Worm (Caenorhabditis elegans) whole organism, L2 larva: ENCODE measurements around the gene C54H2.4.
A peak's percentile ranks its signal among the peaks of the same experiment; 100 is the strongest.

Experiments used
- C34F6.9 ChIP-seq: fragments of 150-350 bp; optimal IDR thresholded peaks from 2 replicates; lab custom pipeline; 2014; ENCODE audit warnings: missing biosample characterization, missing genetic modification characterization
- F13H6.1 ChIP-seq: sonication (generic microtip); optimal IDR thresholded peaks from 2 replicates; lab custom pipeline; 2016; ENCODE audit warnings: missing genetic modification characterization, missing compliant biosample characterization
- R02D3.7 ChIP-seq: fragments of 150-350 bp; optimal IDR thresholded peaks from 2 replicates; lab custom pipeline; 2014; ENCODE audit warnings: missing biosample characterization, missing genetic modification characterization
- Y55F3AM.14 ChIP-seq: fragments of 200-800 bp; sonication (Bioruptor generic); optimal IDR thresholded peaks from 2 replicates; lab custom pipeline; 2018; ENCODE audit warnings: mild to moderate bottlenecking, missing genetic modification characterization, missing compliant biosample characterization
- ZK546.5 ChIP-seq: sonication (generic microtip); optimal IDR thresholded peaks from 2 replicates; lab custom pipeline; 2017; ENCODE audit warnings: missing biosample characterization, missing genetic modification characterization
- alr-1 ChIP-seq: fragments of 150-350 bp; optimal IDR thresholded peaks from 2 replicates; lab custom pipeline; 2014; ENCODE audit warnings: missing biosample characterization, missing genetic modification characterization
- aly-2 ChIP-seq: fragments of 150-350 bp; optimal IDR thresholded peaks from 2 replicates; lab custom pipeline; 2014; ENCODE audit warnings: missing biosample characterization, missing genetic modification characterization
- ama-1 ChIP-seq: fragments of 150-350 bp; optimal IDR thresholded peaks from 2 replicates; lab custom pipeline; 2018; ENCODE audit warnings: inconsistent platforms
- blmp-1 ChIP-seq: sonication (generic microtip); optimal IDR thresholded peaks from 2 replicates; lab custom pipeline; 2017; ENCODE audit warnings: missing genetic modification characterization, mild to moderate bottlenecking, missing compliant biosample characterization, antibody characterized with exemption, moderate library complexity; ENCODE audit not compliant: insufficient read depth
- ceh-16 ChIP-seq: fragments of 150-350 bp; optimal IDR thresholded peaks from 2 replicates; lab custom pipeline; 2014; ENCODE audit warnings: missing biosample characterization, missing genetic modification characterization
- ceh-82 ChIP-seq: fragments of 150-350 bp; optimal IDR thresholded peaks from 2 replicates; lab custom pipeline; 2014; ENCODE audit warnings: missing biosample characterization, missing genetic modification characterization
- crh-2 ChIP-seq: sonication (generic microtip); optimal IDR thresholded peaks from 2 replicates; lab custom pipeline; 2017; ENCODE audit warnings: missing biosample characterization, missing genetic modification characterization
- dmd-4 ChIP-seq: sonication (generic microtip); optimal IDR thresholded peaks from 2 replicates; lab custom pipeline; 2017; ENCODE audit warnings: missing biosample characterization, missing genetic modification characterization
- egl-27 ChIP-seq: sonication (generic microtip); optimal IDR thresholded peaks from 3 replicates; lab custom pipeline; 2017; ENCODE audit warnings: missing biosample characterization, missing genetic modification reagents, missing genetic modification characterization
- elt-1 ChIP-seq: fragments of 150-350 bp; optimal IDR thresholded peaks from 2 replicates; lab custom pipeline; 2014; ENCODE audit warnings: missing biosample characterization, missing genetic modification characterization
- elt-3 ChIP-seq: sonication (generic microtip); optimal IDR thresholded peaks from 2 replicates; lab custom pipeline; 2017; ENCODE audit warnings: missing biosample characterization, missing genetic modification characterization
- fos-1 ChIP-seq: fragments of 150-350 bp; optimal IDR thresholded peaks from 2 replicates; lab custom pipeline; 2014; ENCODE audit warnings: missing biosample characterization, missing genetic modification characterization
- gmeb-1 ChIP-seq: fragments of 150-350 bp; optimal IDR thresholded peaks from 2 replicates; lab custom pipeline; 2014; ENCODE audit warnings: missing biosample characterization, missing genetic modification characterization
- lin-11 ChIP-seq: fragments of 150-350 bp; sonication (generic microtip); optimal IDR thresholded peaks from 2 replicates; lab custom pipeline; 2014; ENCODE audit warnings: missing biosample characterization, missing genetic modification characterization, inconsistent platforms, mixed read lengths
- lin-13 ChIP-seq: fragments of 150-350 bp; optimal IDR thresholded peaks from 2 replicates; lab custom pipeline; 2014; ENCODE audit warnings: missing biosample characterization, missing genetic modification reagents, missing genetic modification characterization
- lin-39 ChIP-seq: fragments of 150-350 bp; optimal IDR thresholded peaks from 2 replicates; lab custom pipeline; 2014; ENCODE audit warnings: missing biosample characterization, missing genetic modification reagents, missing genetic modification characterization
- lsy-2 ChIP-seq, 2 experiments: fragments of 150-350 bp in 1 of 2; sonication (generic microtip) in 1 of 2; optimal IDR thresholded peaks; 2 replicates each; lab custom pipeline; 2014 to 2017; ENCODE audit warnings: missing biosample characterization in 2 of 2, missing genetic modification characterization in 2 of 2
- mab-5 ChIP-seq: fragments of 150-350 bp; optimal IDR thresholded peaks from 2 replicates; lab custom pipeline; 2014; ENCODE audit warnings: missing biosample characterization, missing genetic modification characterization
- mbf-1 ChIP-seq: sonication (generic microtip); optimal IDR thresholded peaks from 2 replicates; lab custom pipeline; 2017; ENCODE audit warnings: missing biosample characterization, missing genetic modification characterization
- mdl-1 ChIP-seq, 2 experiments: fragments of 150-350 bp in 1 of 2; sonication (generic microtip) in 1 of 2; optimal IDR thresholded peaks; 2 replicates each; lab custom pipeline; 2017; ENCODE audit warnings: missing biosample characterization in 2 of 2, missing genetic modification characterization in 2 of 2
- nhr-10 ChIP-seq: sonication (generic microtip); optimal IDR thresholded peaks from 2 replicates; lab custom pipeline; 2017; ENCODE audit warnings: missing biosample characterization, missing genetic modification characterization
- nhr-11 ChIP-seq: fragments of 150-350 bp; optimal IDR thresholded peaks from 2 replicates; lab custom pipeline; 2014; ENCODE audit warnings: missing biosample characterization, missing genetic modification characterization
- nhr-12 ChIP-seq: fragments of 150-350 bp; optimal IDR thresholded peaks from 2 replicates; lab custom pipeline; 2014; ENCODE audit warnings: missing biosample characterization, missing genetic modification characterization
- nhr-129 ChIP-seq: fragments of 150-350 bp; optimal IDR thresholded peaks from 2 replicates; lab custom pipeline; 2014; ENCODE audit warnings: missing biosample characterization, missing genetic modification characterization
- nhr-21 ChIP-seq: fragments of 150-350 bp; optimal IDR thresholded peaks from 2 replicates; lab custom pipeline; 2014; ENCODE audit warnings: missing biosample characterization, missing genetic modification characterization
- nhr-23 ChIP-seq: fragments of 150-350 bp; optimal IDR thresholded peaks from 2 replicates; lab custom pipeline; 2014; ENCODE audit warnings: missing biosample characterization, missing genetic modification reagents, missing genetic modification characterization
- nhr-237 ChIP-seq: fragments of 150-350 bp; optimal IDR thresholded peaks from 2 replicates; lab custom pipeline; 2014; ENCODE audit warnings: missing biosample characterization, missing genetic modification characterization
- nhr-25 ChIP-seq: fragments of 150-350 bp; sonication (generic microtip); optimal IDR thresholded peaks from 3 replicates; lab custom pipeline; 2014; ENCODE audit warnings: missing biosample characterization, missing genetic modification characterization
- nhr-6 ChIP-seq: fragments of 150-350 bp; optimal IDR thresholded peaks from 2 replicates; lab custom pipeline; 2014; ENCODE audit warnings: missing biosample characterization, missing genetic modification characterization
- nhr-77 ChIP-seq: fragments of 150-350 bp; optimal IDR thresholded peaks from 2 replicates; lab custom pipeline; 2014; ENCODE audit warnings: missing biosample characterization, missing genetic modification characterization
- peb-1 ChIP-seq: fragments of 150-350 bp; optimal IDR thresholded peaks from 2 replicates; lab custom pipeline; 2014; ENCODE audit warnings: missing biosample characterization, missing genetic modification characterization
- sem-4 ChIP-seq: fragments of 150-350 bp; optimal IDR thresholded peaks from 2 replicates; lab custom pipeline; 2014; ENCODE audit warnings: missing biosample characterization, missing genetic modification reagents, missing genetic modification characterization
- skn-1 ChIP-seq: sonication (generic microtip); optimal IDR thresholded peaks from 2 replicates; lab custom pipeline; 2017; ENCODE audit warnings: missing biosample characterization, missing genetic modification characterization
- sma-3 ChIP-seq: sonication (generic microtip); optimal IDR thresholded peaks from 2 replicates; lab custom pipeline; 2016; ENCODE audit warnings: missing genetic modification reagents, missing genetic modification characterization, missing compliant biosample characterization
- sma-9 ChIP-seq, 2 experiments: fragments of 150-350 bp in 1 of 2; sonication (generic microtip) in 1 of 2; optimal IDR thresholded peaks; 2 replicates each; lab custom pipeline; 2014 to 2016; ENCODE audit warnings: missing genetic modification characterization in 2 of 2, mild to moderate bottlenecking in 1 of 2, missing biosample characterization in 1 of 2, missing compliant biosample characterization in 1 of 2, missing genetic modification reagents in 1 of 2, moderate library complexity in 1 of 2
- snpc-4 ChIP-seq: fragments of 150-350 bp; optimal IDR thresholded peaks from 2 replicates; lab custom pipeline; 2014; ENCODE audit warnings: missing biosample characterization, missing genetic modification characterization
- unc-39 ChIP-seq: fragments of 150-350 bp; optimal IDR thresholded peaks from 2 replicates; lab custom pipeline; 2014; ENCODE audit warnings: missing biosample characterization, missing genetic modification characterization
- unc-55 ChIP-seq: fragments of 150-350 bp; sonication (generic microtip); optimal IDR thresholded peaks from 3 replicates; lab custom pipeline; 2014; ENCODE audit warnings: missing biosample characterization, missing genetic modification reagents, missing genetic modification characterization
- unc-62 ChIP-seq: fragments of 150-350 bp; optimal IDR thresholded peaks from 2 replicates; lab custom pipeline; 2014; ENCODE audit warnings: missing biosample characterization, missing genetic modification reagents, missing genetic modification characterization
- zag-1 ChIP-seq: fragments of 150-350 bp; optimal IDR thresholded peaks from 2 replicates; lab custom pipeline; 2014; ENCODE audit warnings: missing biosample characterization, missing genetic modification characterization
- ztf-1 ChIP-seq: fragments of 200-800 bp; sonication (Bioruptor generic); conservative IDR thresholded peaks from 2 replicates; pipeline ENCODE4 v1.3.6; 2022; ENCODE audit warnings: missing genetic modification characterization, missing compliant biosample characterization
- ztf-11 ChIP-seq: sonication (generic microtip); optimal IDR thresholded peaks from 2 replicates; lab custom pipeline; 2017; ENCODE audit warnings: missing biosample characterization, missing genetic modification characterization
- ztf-4 ChIP-seq: fragments of 150-350 bp; optimal IDR thresholded peaks from 2 replicates; lab custom pipeline; 2014; ENCODE audit warnings: missing biosample characterization, missing genetic modification characterization

Gene C54H2.4

ce11 chrX:5811997-5812562 is 41.5 kb upstream of the C54H2.4 start (continued):
- peak; percentile 41 for TF ChIP-seq unc-55 (GFP tag; lab: Kevin White, UChicago)
- TF ChIP-seq nhr-11 (tag; lab: Kevin White, UChicago): no peak
- TF ChIP-seq nhr-6 (tag; lab: Kevin White, UChicago): no peak
- TF ChIP-seq ZK546.5 (tag; lab: Kevin White, UChicago): no peak
- TF ChIP-seq ztf-4 (tag; lab: Kevin White, UChicago): no peak
- no peak for TF ChIP-seq mab-5 (tag; lab: Kevin White, UChicago)
- TF ChIP-seq nhr-77: no peak
- no peak for TF ChIP-seq unc-39 (tag; lab: Kevin White, UChicago)
- no peak for TF ChIP-seq elt-1 (tag; lab: Kevin White, UChicago)
- no peak for TF ChIP-seq alr-1 (tag; lab: Kevin White, UChicago)
- TF ChIP-seq ztf-1 (GFP tag; lab: Robert Waterston, UW): no peak
- TF ChIP-seq C34F6.9 (tag; lab: Kevin White, UChicago): peak; percentile 51
- TF ChIP-seq nhr-129: peak; percentile 46
- no peak for TF ChIP-seq nhr-237 (tag; lab: Kevin White, UChicago)
- TF ChIP-seq ztf-11 (tag; lab: Kevin White, UChicago): no peak
- peak; percentile 68 to 81 for TF ChIP-seq mdl-1 (tag; optimal IDR thresholded peaks at IDR 0.05; lab: Kevin White, UChicago)
- TF ChIP-seq peb-1 (tag; lab: Kevin White, UChicago): peak; percentile 94
- peak; percentile 100 for TF ChIP-seq F13H6.1 (tag; lab: Kevin White, UChicago)
- TF ChIP-seq mbf-1 (tag; lab: Kevin White, UChicago): no peak
- TF ChIP-seq nhr-12 (tag; lab: Kevin White, UChicago): no peak
- no peak for TF ChIP-seq skn-1

DNA sequence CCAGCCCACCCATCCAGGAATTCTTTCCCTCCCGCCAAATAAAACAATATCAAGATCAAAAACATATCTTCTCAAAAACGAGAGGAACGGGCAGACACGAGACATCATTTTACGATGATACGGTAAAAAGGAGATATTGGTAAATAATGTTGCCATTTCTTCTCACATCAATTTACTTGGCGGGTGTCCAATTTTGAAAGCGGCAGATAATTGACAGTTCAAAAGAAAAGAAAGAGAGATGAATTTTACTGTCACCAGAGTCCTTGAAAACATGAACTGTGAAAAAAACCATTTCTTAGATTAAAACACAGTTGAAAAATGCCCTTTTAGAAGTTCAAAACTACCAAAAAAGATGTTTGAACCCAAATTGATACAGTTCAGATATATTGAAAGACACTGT is 40.1 kb upstream of the C54H2.4 start:
- peak; percentile 8 for TF ChIP-seq nhr-21 (tag; lab: Kevin White, UChicago)
- no peak for TF ChIP-seq peb-1 (tag; lab: Kevin White, UChicago)
- TF ChIP-seq nhr-237 (tag; lab: Kevin White, UChicago): no peak
- no peak for TF ChIP-seq ZK546.5 (tag; lab: Kevin White, UChicago)
- TF ChIP-seq F13H6.1 (tag; lab: Kevin White, UChicago): no peak
- peak; percentile 54 for TF ChIP-seq blmp-1 (tag; lab: Kevin White, UChicago)
- TF ChIP-seq Y55F3AM.14 (GFP tag; lab: Kevin White, UChicago): no peak
- TF ChIP-seq ztf-11 (tag; lab: Kevin White, UChicago): no peak
- no peak for TF ChIP-seq mab-5 (tag; lab: Kevin White, UChicago)
- no peak for TF ChIP-seq ztf-4 (tag; lab: Kevin White, UChicago)
- no peak for TF ChIP-seq R02D3.7 (tag; lab: Kevin White, UChicago)
- TF ChIP-seq nhr-25 (tag; lab: Kevin White, UChicago): peak; percentile 86
- TF ChIP-seq mbf-1 (tag; lab: Kevin White, UChicago): no peak
- TF ChIP-seq crh-2 (tag; lab: Kevin White, UChicago): peak; percentile 38
- peak; percentile 29 for TF ChIP-seq fos-1 (tag; lab: Kevin White, UChicago)
- TF ChIP-seq snpc-4: no peak
- no peak for TF ChIP-seq unc-55 (GFP tag; lab: Kevin White, UChicago)
- TF ChIP-seq ceh-16 (tag; lab: Kevin White, UChicago): peak; percentile 48
- TF ChIP-seq unc-62 (GFP tag; lab: Kevin White, UChicago): no peak
- TF ChIP-seq ztf-1 (GFP tag; lab: Robert Waterston, UW): no peak
- peak in 1 of 2 experiments; percentile 14 for TF ChIP-seq lsy-2 (tag; optimal IDR thresholded peaks at IDR 0.05; lab: Kevin White, UChicago)
- TF ChIP-seq sma-9 (GFP tag; optimal IDR thresholded peaks at IDR 0.05; lab: Kevin White, UChicago): peak; percentile 44
- TF ChIP-seq sma-9 (tag; optimal IDR thresholded peaks at IDR 0.05; lab: Kevin White, UChicago): no peak
- no peak for TF ChIP-seq aly-2 (tag; lab: Kevin White, UChicago)
- no peak for TF ChIP-seq C34F6.9 (tag; lab: Kevin White, UChicago)
- no peak for TF ChIP-seq sem-4 (tag; lab: Kevin White, UChicago)
- peak; percentile 44 for TF ChIP-seq sma-3
- no peak for TF ChIP-seq nhr-129
- no peak for TF ChIP-seq elt-3 (tag; lab: Kevin White, UChicago)
- no peak for TF ChIP-seq alr-1 (tag; lab: Kevin White, UChicago)
- TF ChIP-seq egl-27 (tag; lab: Kevin White, UChicago): peak; percentile 46
- TF ChIP-seq nhr-6 (tag; lab: Kevin White, UChicago): no peak
- no peak for TF ChIP-seq ceh-82 (tag; lab: Kevin White, UChicago)
- TF ChIP-seq nhr-23 (tag; lab: Kevin White, UChicago): no peak
- no peak for TF ChIP-seq elt-1 (tag; lab: Kevin White, UChicago)
- TF ChIP-seq nhr-77: no peak
- no peak for TF ChIP-seq nhr-11 (tag; lab: Kevin White, UChicago)
- no peak for TF ChIP-seq gmeb-1 (tag; lab: Kevin White, UChicago)
- no peak for TF ChIP-seq unc-39 (tag; lab: Kevin White, UChicago)
- no peak for TF ChIP-seq mdl-1 (tag; optimal IDR thresholded peaks at IDR 0.05; lab: Kevin White, UChicago)
- no peak for TF ChIP-seq skn-1
- TF ChIP-seq zag-1 (tag; lab: Kevin White, UChicago): no peak
- no peak for TF ChIP-seq dmd-4 (tag; lab: Kevin White, UChicago)
- no peak for TF ChIP-seq nhr-10 (tag; lab: Kevin White, UChicago)
- TF ChIP-seq ama-1 (lab: Kevin White, UChicago): no peak
- TF ChIP-seq lin-11 (tag; lab: Kevin White, UChicago): no peak
- peak; percentile 6 for TF ChIP-seq lin-13 (GFP tag; lab: Kevin White, UChicago)
- no peak for TF ChIP-seq lin-39 (tag; lab: Kevin White, UChicago)
- TF ChIP-seq nhr-12 (tag; lab: Kevin White, UChicago): no peak
